Fruit fly (Drosophila melanogaster) whole organism, embryonic: Measurements from ENCODE around the gene Cbl.

Experiments
- Bteb2 ChIP-seq: fragments of 200-800 bp; sonication (Bioruptor generic); optimal IDR thresholded peaks from 2 replicates; lab custom pipeline; 2016; ENCODE audit warnings: missing biosample characterization, missing genetic modification characterization
- CG1024 ChIP-seq: fragments of 200-800 bp; sonication (Bioruptor generic); IDR thresholded peaks from 2 replicates; pipeline ENCODE4 v1.3.6; 2022; ENCODE audit warnings: missing biosample characterization, missing genetic modification characterization
- CG10274 ChIP-seq: fragments of 200-800 bp; sonication (Bioruptor generic); optimal IDR thresholded peaks from 3 replicates; lab custom pipeline; 2017; ENCODE audit warnings: missing biosample characterization, mild to moderate bottlenecking, missing genetic modification characterization
- CG10959 ChIP-seq: fragments of 200-800 bp; sonication (Bioruptor generic); IDR thresholded peaks from 2 replicates; pipeline ENCODE4 v1.3.6; 2022; ENCODE audit warnings: missing biosample characterization, missing genetic modification characterization
- CG10979 ChIP-seq: fragments of 200-800 bp; sonication (Bioruptor generic); optimal IDR thresholded peaks from 2 replicates; lab custom pipeline; 2018; ENCODE audit warnings: missing biosample characterization, mild to moderate bottlenecking, missing genetic modification characterization, moderate library complexity
- CG15073 ChIP-seq: fragments of 200-800 bp; sonication (Bioruptor generic); optimal IDR thresholded peaks from 2 replicates; lab custom pipeline; 2016; ENCODE audit warnings: missing biosample characterization, missing genetic modification characterization
- CG1529 ChIP-seq: fragments of 200-800 bp; sonication (Bioruptor generic); optimal IDR thresholded peaks from 3 replicates; lab custom pipeline; 2018; ENCODE audit warnings: missing biosample characterization, missing genetic modification characterization
- CG1832 ChIP-seq: fragments of 200-800 bp; sonication (Bioruptor generic); optimal IDR thresholded peaks from 2 replicates; lab custom pipeline; 2017; ENCODE audit warnings: missing biosample characterization, mild to moderate bottlenecking, missing genetic modification characterization, inconsistent platforms
- CG18476 ChIP-seq: fragments of 200-800 bp; sonication (Bioruptor generic); optimal IDR thresholded peaks from 2 replicates; lab custom pipeline; 2016; ENCODE audit warnings: missing biosample characterization, mild to moderate bottlenecking, missing genetic modification characterization
- CG34224 ChIP-seq: fragments of 200-800 bp; sonication (Bioruptor generic); IDR thresholded peaks from 3 replicates; pipeline ENCODE4 v1.3.6; 2022; ENCODE audit warnings: missing biosample characterization, missing genetic modification characterization; ENCODE audit not compliant: partially characterized antibody
- CG34376 ChIP-seq: fragments of 200-800 bp; sonication (Bioruptor generic); optimal IDR thresholded peaks from 2 replicates; lab custom pipeline; 2018; ENCODE audit warnings: missing biosample characterization, mild to moderate bottlenecking, missing genetic modification characterization
- CG3838 ChIP-seq: fragments of 200-800 bp; sonication (Bioruptor generic); optimal IDR thresholded peaks from 3 replicates; lab custom pipeline; 2016; ENCODE audit warnings: missing biosample characterization, missing genetic modification characterization
- CG4820 ChIP-seq: fragments of 200-800 bp; sonication (Bioruptor generic); optimal IDR thresholded peaks from 3 replicates; lab custom pipeline; 2016; ENCODE audit warnings: missing biosample characterization, missing genetic modification characterization
- CG6654 ChIP-seq: fragments of 200-800 bp; sonication (Bioruptor generic); optimal IDR thresholded peaks from 2 replicates; lab custom pipeline; 2017; ENCODE audit warnings: missing biosample characterization, mild to moderate bottlenecking, missing genetic modification characterization
- CG6813 ChIP-seq: fragments of 200-800 bp; sonication (Bioruptor generic); optimal IDR thresholded peaks from 2 replicates; lab custom pipeline; 2017; ENCODE audit warnings: missing biosample characterization, missing genetic modification characterization, mild to moderate bottlenecking, moderate library complexity, missing genetic modification reagents
- CG8089 ChIP-seq: fragments of 200-800 bp; sonication (Bioruptor generic); optimal IDR thresholded peaks from 3 replicates; lab custom pipeline; 2016; ENCODE audit warnings: missing biosample characterization, missing genetic modification characterization
- D19B ChIP-seq: fragments of 200-800 bp; sonication (Bioruptor generic); optimal IDR thresholded peaks from 2 replicates; lab custom pipeline; 2017; ENCODE audit warnings: missing biosample characterization, mild to moderate bottlenecking, missing genetic modification characterization
- Deaf1 ChIP-seq: fragments of 200-800 bp; optimal IDR thresholded peaks from 3 replicates; lab custom pipeline; 2019; ENCODE audit warnings: missing biosample characterization, mild to moderate bottlenecking, missing genetic modification characterization, moderate library complexity
- Dek ChIP-seq: fragments of 200-800 bp; sonication (Bioruptor generic); optimal IDR thresholded peaks from 3 replicates; lab custom pipeline; 2019; ENCODE audit warnings: missing biosample characterization, mild to moderate bottlenecking, missing genetic modification characterization, moderate library complexity
- Dfd ChIP-seq, 2 experiments: fragments of >200 bp; optimal IDR thresholded peaks; 2 replicates each; lab custom pipeline; 2017; ENCODE audit warnings: missing biosample characterization in 2 of 2, missing genetic modification characterization in 2 of 2
- Dll ChIP-seq: fragments of 200-800 bp; sonication (Bioruptor generic); IDR thresholded peaks from 4 replicates; pipeline ENCODE4 v1.3.6; 2022; ENCODE audit warnings: missing biosample characterization, missing genetic modification characterization; ENCODE audit not compliant: partially characterized antibody
- Doc3 ChIP-seq: fragments of 200-800 bp; sonication (Bioruptor generic); IDR thresholded peaks from 3 replicates; pipeline ENCODE4 v1.3.6; 2022; ENCODE audit warnings: missing biosample characterization, missing genetic modification characterization; ENCODE audit not compliant: partially characterized antibody
- Ets97D ChIP-seq: fragments of 200-800 bp; sonication (Bioruptor generic); optimal IDR thresholded peaks from 3 replicates; lab custom pipeline; 2016; ENCODE audit warnings: missing biosample characterization, missing genetic modification characterization
- GATAe ChIP-seq: fragments of 200-800 bp; sonication (Bioruptor generic); conservative IDR thresholded peaks from 2 replicates; pipeline ENCODE4 v1.3.6; 2022; ENCODE audit warnings: missing biosample characterization, missing genetic modification characterization
- H15 ChIP-seq: fragments of 200-800 bp; sonication (Bioruptor generic); IDR thresholded peaks from 3 replicates; pipeline ENCODE4 v1.3.6; 2022; ENCODE audit warnings: missing biosample characterization, missing genetic modification characterization
- HLH4C ChIP-seq: fragments of 200-800 bp; sonication (Bioruptor generic); IDR thresholded peaks from 3 replicates; pipeline ENCODE4 v1.3.6; 2022; ENCODE audit warnings: missing biosample characterization, missing genetic modification characterization; ENCODE audit not compliant: partially characterized antibody
- Hr78 ChIP-seq, 2 experiments: fragments of 200-800 bp in 1 of 2; fragments of >200 bp in 1 of 2; sonication (Bioruptor generic) in 1 of 2; optimal IDR thresholded peaks; 2 replicates each; lab custom pipeline; 2017 to 2019; ENCODE audit warnings: missing biosample characterization in 2 of 2, missing genetic modification characterization in 2 of 2, mild to moderate bottlenecking in 1 of 2, moderate library complexity in 1 of 2
- Nf-YB ChIP-seq: fragments of 200-800 bp; sonication (Bioruptor generic); optimal IDR thresholded peaks from 3 replicates; lab custom pipeline; 2019; ENCODE audit warnings: missing biosample characterization, mild to moderate bottlenecking, missing genetic modification characterization, moderate library complexity
- Spps ChIP-seq: fragments of 200-800 bp; sonication (Bioruptor generic); optimal IDR thresholded peaks from 2 replicates; lab custom pipeline; 2018; ENCODE audit warnings: missing biosample characterization, mild to moderate bottlenecking, missing genetic modification characterization
- TFAM ChIP-seq: fragments of 200-800 bp; sonication (Bioruptor generic); optimal IDR thresholded peaks from 2 replicates; lab custom pipeline; 2017; ENCODE audit warnings: missing biosample characterization, missing genetic modification characterization, inconsistent platforms
- ac ChIP-seq: fragments of 200-800 bp; sonication (Bioruptor generic); optimal IDR thresholded peaks from 3 replicates; lab custom pipeline; 2017; ENCODE audit warnings: missing biosample characterization, mild to moderate bottlenecking, missing genetic modification characterization
- amos ChIP-seq: fragments of 200-800 bp; sonication (Bioruptor generic); IDR thresholded peaks from 2 replicates; pipeline ENCODE4 v1.3.6; 2022; ENCODE audit warnings: missing biosample characterization, missing genetic modification characterization; ENCODE audit not compliant: partially characterized antibody
- aop ChIP-seq: fragments of 200-800 bp; sonication (Bioruptor generic); IDR thresholded peaks from 2 replicates; pipeline ENCODE4 v1.3.6; 2022; ENCODE audit warnings: missing biosample characterization, missing genetic modification characterization
- bcd ChIP-seq: fragments of 200-800 bp; sonication (Bioruptor generic); optimal IDR thresholded peaks from 2 replicates; lab custom pipeline; 2017; ENCODE audit warnings: missing biosample characterization, mild to moderate bottlenecking, missing genetic modification characterization
- cas ChIP-seq: fragments of 200-800 bp; sonication (Bioruptor generic); IDR thresholded peaks from 2 replicates; pipeline ENCODE4 v1.3.6; 2022; ENCODE audit warnings: missing biosample characterization, missing genetic modification characterization
- cg ChIP-seq: fragments of 200-800 bp; sonication (Bioruptor generic); optimal IDR thresholded peaks from 3 replicates; lab custom pipeline; 2019; ENCODE audit warnings: missing biosample characterization, mild to moderate bottlenecking, missing genetic modification characterization, moderate library complexity
- crol ChIP-seq: fragments of 200-800 bp; sonication (Bioruptor generic); IDR thresholded peaks from 2 replicates; pipeline ENCODE4 v1.3.6; 2022; ENCODE audit warnings: missing biosample characterization, missing genetic modification characterization
- dmrt11E ChIP-seq: fragments of 200-800 bp; sonication (Bioruptor generic); optimal IDR thresholded peaks from 3 replicates; lab custom pipeline; 2018; ENCODE audit warnings: missing biosample characterization, mild to moderate bottlenecking, missing genetic modification characterization, moderate library complexity
- en ChIP-seq: fragments of 200-800 bp; sonication (Bioruptor generic); optimal IDR thresholded peaks from 2 replicates; lab custom pipeline; 2016; ENCODE audit warnings: missing biosample characterization, missing genetic modification characterization
- peb ChIP-seq: fragments of 200-800 bp; sonication (Bioruptor generic); IDR thresholded peaks from 2 replicates; pipeline ENCODE4 v1.3.6; 2022; ENCODE audit warnings: missing biosample characterization, missing genetic modification characterization
- sd ChIP-seq: fragments of 200-800 bp; sonication (Bioruptor generic); optimal IDR thresholded peaks from 3 replicates; lab custom pipeline; 2018; ENCODE audit warnings: missing biosample characterization, mild to moderate bottlenecking, missing genetic modification characterization, moderate library complexity
- sqz ChIP-seq: fragments of 200-800 bp; sonication (Bioruptor generic); optimal IDR thresholded peaks from 3 replicates; lab custom pipeline; 2018; ENCODE audit warnings: missing biosample characterization, mild to moderate bottlenecking, missing genetic modification characterization
- tgo ChIP-seq: fragments of 200-800 bp; sonication (Bioruptor generic); IDR thresholded peaks from 3 replicates; pipeline ENCODE4 v1.3.6; 2022; ENCODE audit warnings: missing biosample characterization, missing genetic modification characterization
- tio ChIP-seq: fragments of 200-800 bp; sonication (Bioruptor generic); optimal IDR thresholded peaks from 2 replicates; lab custom pipeline; 2017; ENCODE audit warnings: missing biosample characterization, missing genetic modification characterization, inconsistent platforms
- wdn ChIP-seq: fragments of 200-800 bp; sonication (Bioruptor generic); IDR thresholded peaks from 2 replicates; pipeline ENCODE4 v1.3.6; 2022; ENCODE audit warnings: missing biosample characterization, missing genetic modification characterization
- zen ChIP-seq: fragments of 200-800 bp; sonication (Bioruptor generic); optimal IDR thresholded peaks from 3 replicates; lab custom pipeline; 2018; ENCODE audit warnings: missing biosample characterization, mild to moderate bottlenecking, missing genetic modification characterization, moderate library complexity
- zf30C ChIP-seq: fragments of 200-800 bp; sonication (Bioruptor generic); optimal IDR thresholded peaks from 3 replicates; lab custom pipeline; 2018; ENCODE audit warnings: missing biosample characterization, mild to moderate bottlenecking, missing genetic modification characterization

Cbl gene

DNA sequence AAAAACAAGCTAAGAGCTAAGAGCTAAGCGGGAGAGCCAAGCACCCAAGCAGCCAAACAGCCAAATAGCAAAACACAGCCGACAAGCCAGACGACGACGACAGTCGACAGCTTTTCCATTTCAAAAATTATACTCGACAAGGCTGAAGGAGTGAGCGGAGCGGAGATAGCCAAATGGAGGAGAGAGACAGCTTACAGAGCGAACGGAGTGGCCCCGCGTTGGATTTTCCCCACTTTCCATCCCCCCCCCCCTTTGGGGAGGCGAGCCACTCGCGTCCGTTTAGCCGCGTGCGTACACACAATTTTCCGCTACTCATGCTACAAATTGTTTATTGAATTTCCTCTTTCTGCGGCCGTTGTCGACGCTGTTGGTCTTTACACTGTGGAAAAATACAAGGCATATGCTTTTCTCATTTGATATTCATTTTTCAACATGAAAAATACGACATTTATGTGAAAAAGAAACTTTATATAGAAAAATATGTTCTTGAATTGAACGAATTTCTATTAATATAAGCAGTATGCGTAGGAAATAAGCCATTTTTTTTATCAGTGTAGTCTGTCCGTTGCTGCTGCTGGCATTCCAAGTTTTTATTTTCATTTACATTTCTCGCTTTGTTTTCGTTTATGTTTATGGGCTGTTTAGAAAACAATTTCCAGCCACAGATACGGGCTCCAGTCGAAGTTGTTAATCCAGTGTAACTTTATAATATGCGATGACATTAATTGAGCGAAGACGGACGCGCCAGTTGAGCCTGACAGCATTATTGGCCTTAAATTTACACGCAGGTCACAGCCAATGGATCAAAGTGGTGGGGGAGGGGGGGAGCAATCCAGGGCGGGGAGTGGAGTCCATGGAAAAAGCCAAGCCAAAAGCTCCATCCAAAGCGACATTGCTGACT lies 33.4 kb downstream of the Cbl start (continued):
- TF ChIP-seq CG6813 (GFP tag; lab: Kevin White, UChicago) (peak; percentile 96), Doc3 (GFP tag; lab: Robert Waterston, UW) (0 out of 3 replicates have a peak, but pooled peaks have one; percentile 8), CG4820 (GFP tag; lab: Kevin White, UChicago) (peak; percentile 98), Dfd (GFP tag; optimal IDR thresholded peaks at IDR 0.05; lab: Kevin White, UChicago) (no peak), ac (GFP tag; lab: Kevin White, UChicago) (peak; percentile 94), CG10959 (GFP tag; lab: Robert Waterston, UW) (peak; percentile 97), CG10274 (GFP tag; lab: Kevin White, UChicago) (peak; percentile 87), HLH4C (no peak), bcd (GFP tag; lab: Kevin White, UChicago) (peak; percentile 98), CG1529 (GFP tag; lab: Kevin White, UChicago) (peak; percentile 99), zen (tag; lab: Kevin White, UChicago) (peak; percentile 98), CG10979 (tag; lab: Kevin White, UChicago) (peak; percentile 99), Bteb2 (GFP tag; lab: Kevin White, UChicago) (peak; percentile 98), dmrt11E (tag; lab: Kevin White, UChicago) (peak; percentile 99), zf30C (GFP tag; lab: Kevin White, UChicago) (peak; percentile 95), CG3838 (GFP tag; lab: Kevin White, UChicago) (peak; percentile 96), cg (GFP tag; lab: Kevin White, UChicago) (no peak), Ets97D (GFP tag; lab: Kevin White, UChicago) (peak; percentile 93), sqz (GFP tag; lab: Kevin White, UChicago) (peak; percentile 96), tio (GFP tag; lab: Kevin White, UChicago) (peak; percentile 99), CG18476 (GFP tag; lab: Kevin White, UChicago) (peak; percentile 97), peb (GFP tag; lab: Robert Waterston, UW) (peak; percentile 97), CG34376 (GFP tag; lab: Kevin White, UChicago) (peak; percentile 86), CG34224 (GFP tag; lab: Robert Waterston, UW) (peak; percentile 52; the same call in 2 of the 3 replicates), CG8089 (GFP tag; lab: Kevin White, UChicago) (peak; percentile 96), GATAe (peak; percentile 86), CG6654 (GFP tag; lab: Kevin White, UChicago) (peak; percentile 92), Spps (tag; lab: Kevin White, UChicago) (peak; percentile 99), cas (peak; percentile 88), aop (peak; percentile 91), D19B (peak; percentile 88), CG1832 (GFP tag; lab: Kevin White, UChicago) (peak; percentile 68), amos (GFP tag; lab: Robert Waterston, UW) (peak; percentile 27; the same call in 1 of the 2 replicates), H15 (GFP tag; lab: Robert Waterston, UW) (peak; percentile 97), en (GFP tag; lab: Kevin White, UChicago) (peak; percentile 97), wdn (peak; percentile 95), sd (tag; lab: Kevin White, UChicago) (peak; percentile 99), CG15073 (GFP tag; lab: Kevin White, UChicago) (peak; percentile 85), tgo (peak; percentile 98), Nf-YB (GFP tag; lab: Kevin White, UChicago) (peak; percentile 90), Dll (0 out of 4 replicates have a peak, but pooled peaks have one; percentile 11), Dek (tag; lab: Kevin White, UChicago) (peak; percentile 98), Deaf1 (tag; lab: Kevin White, UChicago) (peak; percentile 86), TFAM (peak; percentile 95), crol (GFP tag; lab: Robert Waterston, UW) (peak; percentile 98), CG1024 (GFP tag; lab: Robert Waterston, UW) (peak; percentile 95), Hr78 (GFP tag; optimal IDR thresholded peaks at IDR 0.05; lab: Kevin White, UChicago) (peak in 1 of 2 experiments; percentile 92)
